Fruit fly (Drosophila melanogaster) whole organism, pupa: ENCODE measurements around the gene Glut3.

Experiments used
- CG10348 ChIP-seq: fragments of 200-800 bp; sonication (Bioruptor generic); IDR thresholded peaks from 2 replicates; pipeline ENCODE4 v1.3.6; 2022; ENCODE audit warnings: missing biosample characterization, missing genetic modification characterization
- CG12605 ChIP-seq: fragments of 200-800 bp; sonication (Bioruptor generic); IDR thresholded peaks from 2 replicates; pipeline ENCODE4 v1.3.6; 2022; ENCODE audit warnings: missing biosample characterization, missing genetic modification characterization
- CG13204 ChIP-seq: fragments of 200-800 bp; sonication (Bioruptor generic); optimal IDR thresholded peaks from 2 replicates; lab custom pipeline; 2018; ENCODE audit warnings: missing biosample characterization, mild to moderate bottlenecking, missing genetic modification characterization, moderate library complexity
- CG14655 ChIP-seq: fragments of 200-800 bp; sonication (Bioruptor generic); optimal IDR thresholded peaks from 3 replicates; lab custom pipeline; 2017; ENCODE audit warnings: mild to moderate bottlenecking, missing biosample characterization, missing genetic modification reagents, missing genetic modification characterization
- CG15710 ChIP-seq: fragments of 200-800 bp; sonication (Bioruptor generic); optimal IDR thresholded peaks from 2 replicates; lab custom pipeline; 2018; ENCODE audit warnings: missing biosample characterization, mild to moderate bottlenecking, missing genetic modification characterization, moderate library complexity
- CG17806 ChIP-seq: fragments of 200-800 bp; sonication (Bioruptor generic); optimal IDR thresholded peaks from 2 replicates; lab custom pipeline; 2018; ENCODE audit warnings: missing biosample characterization, mild to moderate bottlenecking, missing genetic modification characterization, moderate library complexity
- CG32121 ChIP-seq: fragments of 200-800 bp; sonication (Bioruptor generic); IDR thresholded peaks from 2 replicates; pipeline ENCODE4 v1.3.6; 2022; ENCODE audit warnings: missing biosample characterization, missing genetic modification characterization
- CG34367 ChIP-seq: fragments of 200-800 bp; sonication (Bioruptor generic); optimal IDR thresholded peaks from 2 replicates; lab custom pipeline; 2018; ENCODE audit warnings: missing biosample characterization, mild to moderate bottlenecking, missing genetic modification characterization
- CG4496 ChIP-seq: fragments of 200-800 bp; sonication (Bioruptor generic); IDR thresholded peaks from 3 replicates; pipeline ENCODE4 v1.3.6; 2022; ENCODE audit warnings: missing biosample characterization, missing genetic modification characterization
- CG8159 ChIP-seq: fragments of 200-800 bp; sonication (Bioruptor generic); optimal IDR thresholded peaks from 3 replicates; lab custom pipeline; 2018; ENCODE audit warnings: missing biosample characterization, mild to moderate bottlenecking, missing genetic modification characterization, moderate library complexity
- CG8301 ChIP-seq: fragments of 200-800 bp; sonication (Bioruptor generic); optimal IDR thresholded peaks from 2 replicates; lab custom pipeline; 2018; ENCODE audit warnings: missing biosample characterization, mild to moderate bottlenecking, missing genetic modification characterization
- CG9948 ChIP-seq: fragments of 200-800 bp; sonication (Bioruptor generic); optimal IDR thresholded peaks from 2 replicates; lab custom pipeline; 2018; ENCODE audit warnings: missing biosample characterization, mild to moderate bottlenecking, missing genetic modification characterization, moderate library complexity
- D1 ChIP-seq: fragments of 200-800 bp; sonication (Bioruptor generic); optimal IDR thresholded peaks from 2 replicates; lab custom pipeline; 2018; ENCODE audit warnings: missing biosample characterization, mild to moderate bottlenecking, missing genetic modification characterization, moderate library complexity
- EcR ChIP-seq: fragments of 200-800 bp; sonication (Bioruptor generic); optimal IDR thresholded peaks from 3 replicates; lab custom pipeline; 2019; ENCODE audit warnings: missing biosample characterization, missing genetic modification characterization, mild to moderate bottlenecking, moderate library complexity, missing genetic modification reagents
- Ets98B ChIP-seq: fragments of 200-800 bp; sonication (Bioruptor generic); IDR thresholded peaks from 2 replicates; pipeline ENCODE4 v1.3.6; 2022; ENCODE audit warnings: missing biosample characterization, missing genetic modification characterization
- Pif1A ChIP-seq: fragments of 200-800 bp; sonication (Bioruptor generic); optimal IDR thresholded peaks from 3 replicates; lab custom pipeline; 2016; ENCODE audit warnings: missing biosample characterization, missing genetic modification characterization
- Pif1B ChIP-seq: fragments of 200-800 bp; sonication (Bioruptor generic); optimal IDR thresholded peaks from 3 replicates; lab custom pipeline; 2016; ENCODE audit warnings: missing biosample characterization, missing genetic modification characterization
- Snoo ChIP-seq: fragments of 200-800 bp; sonication (Bioruptor generic); optimal IDR thresholded peaks from 3 replicates; lab custom pipeline; 2017; ENCODE audit warnings: missing biosample characterization, mild to moderate bottlenecking, missing genetic modification characterization, inconsistent platforms
- fd96Ca ChIP-seq: fragments of 200-800 bp; sonication (Bioruptor generic); IDR thresholded peaks from 3 replicates; pipeline ENCODE4 v1.3.6; 2022; ENCODE audit warnings: missing biosample characterization, missing genetic modification characterization
- gl ChIP-seq: fragments of 200-800 bp; sonication (Bioruptor generic); optimal IDR thresholded peaks from 2 replicates; lab custom pipeline; 2018; ENCODE audit warnings: missing biosample characterization, mild to moderate bottlenecking, missing genetic modification characterization
- rn ChIP-seq: fragments of 200-800 bp; sonication (Bioruptor generic); IDR thresholded peaks from 2 replicates; pipeline ENCODE4 v1.3.6; 2022; ENCODE audit warnings: missing biosample characterization, missing genetic modification characterization

Gene Glut3

DNA sequence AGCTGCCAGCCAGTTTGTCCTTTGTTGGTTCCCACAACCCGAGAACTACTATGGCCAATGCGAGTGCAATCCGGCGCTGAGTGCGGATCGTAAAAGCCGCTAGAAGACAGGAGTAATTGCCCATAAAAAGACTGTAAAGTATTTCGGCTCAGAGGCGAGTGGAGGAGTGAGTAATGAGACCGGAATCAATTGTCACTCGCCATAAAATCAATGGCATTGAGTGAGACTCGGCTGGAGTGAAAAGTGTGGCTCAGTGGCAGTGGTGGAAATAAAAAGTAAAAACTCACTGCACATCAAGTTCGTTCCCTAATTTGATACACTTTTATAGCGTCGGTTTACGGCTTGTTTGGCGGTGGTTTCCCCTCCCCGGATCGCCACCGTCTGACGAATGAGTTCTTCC, 44.9 kb downstream of the Glut3 start:
- TF ChIP-seq CG8301 = no peak
- no peak for TF ChIP-seq Pif1A (GFP tag; lab: Kevin White, UChicago)
- no peak for TF ChIP-seq CG12605 (GFP tag; lab: Robert Waterston, UW)
- TF ChIP-seq CG14655 (GFP tag; lab: Kevin White, UChicago) = no peak
- no peak for TF ChIP-seq CG9948 (tag; lab: Kevin White, UChicago)
- TF ChIP-seq CG4496 (GFP tag; lab: Robert Waterston, UW) = no peak
- TF ChIP-seq CG17806 = no peak
- no peak for TF ChIP-seq EcR
- TF ChIP-seq Snoo (tag; lab: Kevin White, UChicago) = no peak
- no peak for TF ChIP-seq fd96Ca
- no peak for TF ChIP-seq CG34367 (tag; lab: Kevin White, UChicago)
- no peak for TF ChIP-seq Pif1B (GFP tag; lab: Kevin White, UChicago)
- no peak for TF ChIP-seq CG15710
- no peak for TF ChIP-seq D1 (tag; lab: Kevin White, UChicago)
- no peak for TF ChIP-seq CG8159

- TF ChIP-seq CG13204 (GFP tag; lab: Kevin White, UChicago) (no peak), CG14655 (GFP tag; lab: Kevin White, UChicago) (peak; percentile 22)
Observed at dm6 chr3R:16834294-16835003, 46.3 kb downstream of the Glut3 start.

- no peak for TF ChIP-seq CG4496 (GFP tag; lab: Robert Waterston, UW)
- TF ChIP-seq CG17806 = no peak
- TF ChIP-seq CG8159 = no peak
- no peak for TF ChIP-seq CG8301
- no peak for TF ChIP-seq fd96Ca
- no peak for TF ChIP-seq Pif1B (GFP tag; lab: Kevin White, UChicago)
- no peak for TF ChIP-seq CG13204 (GFP tag; lab: Kevin White, UChicago)
- TF ChIP-seq CG14655 (GFP tag; lab: Kevin White, UChicago) = no peak
- no peak for TF ChIP-seq CG32121 (GFP tag; lab: Robert Waterston, UW)
- TF ChIP-seq Ets98B (GFP tag; lab: Robert Waterston, UW) = no peak
- no peak for TF ChIP-seq CG10348 (GFP tag; lab: Robert Waterston, UW)
- TF ChIP-seq CG9948 (tag; lab: Kevin White, UChicago) = no peak
- no peak for TF ChIP-seq Snoo (tag; lab: Kevin White, UChicago)
- TF ChIP-seq EcR = no peak
- no peak for TF ChIP-seq Pif1A (GFP tag; lab: Kevin White, UChicago)
- no peak for TF ChIP-seq gl
- TF ChIP-seq rn = no peak
- TF ChIP-seq CG15710 = no peak
- TF ChIP-seq CG12605 (GFP tag; lab: Robert Waterston, UW) = no peak
Observed at dm6 chr3R:16836021-16836420, 47.9 kb downstream of the Glut3 start.

- TF ChIP-seq CG8159 (peak; percentile 4), rn (no peak), D1 (tag; lab: Kevin White, UChicago) (no peak), Snoo (tag; lab: Kevin White, UChicago) (no peak), CG12605 (GFP tag; lab: Robert Waterston, UW) (no peak), CG15710 (no peak), EcR (no peak)
- TF ChIP-seq, all 21 proteins: peak for 1
Observed at dm6 chr3R:16837583-16838198, 49.6 kb downstream of the Glut3 start.
